Worm (Caenorhabditis elegans): ENCODE measurements around the gene acp-4.

ce11 chrII:8442176-8442575 is 7.3 kb upstream of the acp-4 start:
- TF ChIP-seq F49E8.2 (tag; optimal IDR thresholded peaks at IDR 0.05; ENCODE audit: insufficient read depth) (no peak), fkh-3 (tag; optimal IDR thresholded peaks at IDR 0.05) (no peak), unc-130 (GFP tag; optimal IDR thresholded peaks at IDR 0.05) (no peak), tbx-9 (tag; optimal IDR thresholded peaks at IDR 0.05; ENCODE audit: borderline replicate concordance) (no peak)
